Worm (Caenorhabditis elegans) whole organism, L1 larva: ENCODE data around the gene ZK121.2.

Experiments
- C04F5.9 ChIP-seq: sonication (generic microtip); optimal IDR thresholded peaks from 2 replicates; lab custom pipeline; 2016; ENCODE audit warnings: missing genetic modification characterization, missing compliant biosample characterization
- C34B4.2 ChIP-seq: sonication (generic microtip); optimal IDR thresholded peaks from 2 replicates; lab custom pipeline; 2017; ENCODE audit warnings: mild to moderate bottlenecking, missing genetic modification characterization, missing compliant biosample characterization
- F16B12.6 ChIP-seq: fragments of 150-350 bp; optimal IDR thresholded peaks from 2 replicates; lab custom pipeline; 2014; ENCODE audit warnings: missing biosample characterization, missing genetic modification characterization
- Y116A8C.19 ChIP-seq: sonication (generic microtip); optimal IDR thresholded peaks from 2 replicates; lab custom pipeline; 2016; ENCODE audit warnings: missing compliant biosample characterization, missing genetic modification characterization, borderline replicate concordance
- aly-2 ChIP-seq: fragments of 150-350 bp; optimal IDR thresholded peaks from 2 replicates; lab custom pipeline; 2014; ENCODE audit warnings: missing biosample characterization, missing genetic modification characterization
- ama-1 ChIP-seq: fragments of 150-350 bp; optimal IDR thresholded peaks from 2 replicates; lab custom pipeline; 2014
- blmp-1 ChIP-seq: fragments of 150-350 bp; optimal IDR thresholded peaks from 2 replicates; lab custom pipeline; 2014; ENCODE audit warnings: missing biosample characterization, missing genetic modification characterization
- ceh-8 ChIP-seq: fragments of 200-800 bp; sonication (Bioruptor generic); optimal IDR thresholded peaks from 2 replicates; lab custom pipeline; 2018; ENCODE audit warnings: mild to moderate bottlenecking, missing genetic modification characterization, moderate library complexity, missing compliant biosample characterization
- ceh-88 ChIP-seq: fragments of 200-800 bp; sonication (Bioruptor generic); IDR thresholded peaks from 2 replicates; pipeline ENCODE4 v1.3.6; 2022; ENCODE audit warnings: missing genetic modification characterization, missing compliant biosample characterization
- ces-1 ChIP-seq: fragments of 150-350 bp; optimal IDR thresholded peaks from 2 replicates; lab custom pipeline; 2014; ENCODE audit warnings: missing biosample characterization, missing genetic modification reagents, missing genetic modification characterization
- dsc-1 ChIP-seq: sonication (generic microtip); optimal IDR thresholded peaks from 2 replicates; lab custom pipeline; 2016; ENCODE audit warnings: mild to moderate bottlenecking, missing genetic modification characterization, missing compliant biosample characterization
- efl-1 ChIP-seq, 4 experiments: fragments of 150-350 bp; optimal IDR thresholded peaks in 3 of 4; peaks in 1 of 4; 1 replicate in 1 of 4; 2 replicates in 3 of 4; lab custom pipeline; 2014; ENCODE audit warnings: missing biosample characterization in 2 of 4, missing genetic modification characterization in 2 of 4, missing genetic modification reagents in 2 of 4
- efl-3 ChIP-seq: fragments of 200-800 bp; sonication (Bioruptor generic); optimal IDR thresholded peaks from 2 replicates; lab custom pipeline; 2018; ENCODE audit warnings: mild to moderate bottlenecking, missing genetic modification characterization, missing compliant biosample characterization
- egl-27 ChIP-seq, 2 experiments: fragments of 150-350 bp in 1 of 2; sonication (generic microtip); optimal IDR thresholded peaks; 3 replicates each; lab custom pipeline; 2017 to 2018; ENCODE audit warnings: missing biosample characterization in 2 of 2, missing genetic modification characterization in 2 of 2, missing genetic modification reagents in 2 of 2
- elt-2 ChIP-seq: sonication (generic microtip); optimal IDR thresholded peaks from 2 replicates; lab custom pipeline; 2016; ENCODE audit warnings: missing genetic modification characterization, mild to moderate bottlenecking, inconsistent platforms, missing compliant biosample characterization, missing genetic modification reagents
- elt-3 ChIP-seq, 6 experiments: fragments of 150-350 bp in 1 of 6; sonication (generic microtip); optimal IDR thresholded peaks; 2 replicates each; lab custom pipeline; 2017 to 2018; ENCODE audit warnings: missing biosample characterization in 6 of 6, missing genetic modification characterization in 6 of 6, inconsistent platforms in 1 of 6
- fkh-10 ChIP-seq: sonication (generic microtip); optimal IDR thresholded peaks from 2 replicates; lab custom pipeline; 2017; ENCODE audit warnings: missing biosample characterization, missing genetic modification reagents, missing genetic modification characterization
- fkh-4 ChIP-seq: sonication (generic microtip); optimal IDR thresholded peaks from 2 replicates; lab custom pipeline; 2016; ENCODE audit warnings: missing compliant biosample characterization, missing genetic modification characterization, borderline replicate concordance
- fos-1 ChIP-seq: fragments of 150-350 bp; optimal IDR thresholded peaks from 2 replicates; lab custom pipeline; 2014; ENCODE audit warnings: missing biosample characterization, missing genetic modification characterization
- isw-1 ChIP-seq: fragments of 200-800 bp; sonication (Bioruptor generic); IDR thresholded peaks from 2 replicates; pipeline ENCODE4 v1.3.6; 2022; ENCODE audit warnings: missing genetic modification characterization, missing compliant biosample characterization
- jun-1 ChIP-seq: fragments of 150-350 bp; optimal IDR thresholded peaks from 2 replicates; lab custom pipeline; 2014; ENCODE audit warnings: missing biosample characterization, missing genetic modification reagents, missing genetic modification characterization
- lin-13 ChIP-seq: fragments of 150-350 bp; optimal IDR thresholded peaks from 2 replicates; lab custom pipeline; 2014; ENCODE audit warnings: missing biosample characterization, missing genetic modification reagents, missing genetic modification characterization
- lin-14 ChIP-seq: fragments of 200-800 bp; sonication (Bioruptor generic); optimal IDR thresholded peaks from 2 replicates; lab custom pipeline; 2018; ENCODE audit warnings: mild to moderate bottlenecking, missing genetic modification characterization, moderate library complexity, missing compliant biosample characterization
- lin-15B ChIP-seq: fragments of 150-350 bp; sonication (generic microtip); optimal IDR thresholded peaks from 3 replicates; lab custom pipeline; 2014; ENCODE audit warnings: missing biosample characterization, missing genetic modification characterization
- lir-3 ChIP-seq: sonication (generic microtip); optimal IDR thresholded peaks from 2 replicates; lab custom pipeline; 2016; ENCODE audit warnings: mild to moderate bottlenecking, missing genetic modification characterization, moderate library complexity, missing compliant biosample characterization; ENCODE audit not compliant: poor library complexity
- lsy-2 ChIP-seq, 2 experiments: fragments of 150-350 bp; optimal IDR thresholded peaks; 2 replicates each; lab custom pipeline; 2014; ENCODE audit warnings: missing biosample characterization in 2 of 2, missing genetic modification characterization in 2 of 2
- mab-9 ChIP-seq: fragments of 200-800 bp; sonication (Bioruptor generic); IDR thresholded peaks from 2 replicates; pipeline ENCODE4 v1.3.6; 2022; ENCODE audit warnings: missing genetic modification reagents, missing genetic modification characterization, missing compliant biosample characterization
- mdl-1 ChIP-seq, 2 experiments: fragments of 150-350 bp; optimal IDR thresholded peaks; 2 replicates each; lab custom pipeline; 2014 to 2017; ENCODE audit warnings: missing biosample characterization in 2 of 2, missing genetic modification characterization in 2 of 2, inconsistent platforms in 1 of 2
- nhr-11 ChIP-seq: fragments of 150-350 bp; optimal IDR thresholded peaks from 2 replicates; lab custom pipeline; 2014; ENCODE audit warnings: missing biosample characterization, missing genetic modification characterization
- nhr-12 ChIP-seq: sonication (generic microtip); optimal IDR thresholded peaks from 2 replicates; lab custom pipeline; 2017; ENCODE audit warnings: missing biosample characterization, missing genetic modification characterization
- nhr-19 ChIP-seq: fragments of 200-800 bp; sonication (Bioruptor generic); conservative IDR thresholded peaks from 2 replicates; pipeline ENCODE4 v1.3.6; 2022; ENCODE audit warnings: missing genetic modification characterization, missing compliant biosample characterization
- nhr-237 ChIP-seq: fragments of 150-350 bp; optimal IDR thresholded peaks from 2 replicates; lab custom pipeline; 2014; ENCODE audit warnings: missing biosample characterization, missing genetic modification characterization
- nhr-28 ChIP-seq: fragments of 150-350 bp; optimal IDR thresholded peaks from 2 replicates; lab custom pipeline; 2014; ENCODE audit warnings: missing biosample characterization, missing genetic modification characterization
- nhr-47 ChIP-seq: sonication (generic microtip); optimal IDR thresholded peaks from 2 replicates; lab custom pipeline; 2016; ENCODE audit warnings: mild to moderate bottlenecking, missing genetic modification characterization, moderate library complexity, missing compliant biosample characterization
- nhr-76 ChIP-seq: sonication (generic microtip); optimal IDR thresholded peaks from 2 replicates; lab custom pipeline; 2017; ENCODE audit warnings: missing biosample characterization, missing genetic modification characterization
- nhr-85 ChIP-seq: sonication (generic microtip); peaks from one replicate; lab custom pipeline; 2016; ENCODE audit warnings: missing genetic modification characterization, inconsistent platforms, missing compliant biosample characterization
- skn-1 ChIP-seq: fragments of 150-350 bp; optimal IDR thresholded peaks from 2 replicates; lab custom pipeline; 2014; ENCODE audit warnings: missing biosample characterization, missing genetic modification characterization
- snpc-4 ChIP-seq: fragments of 150-350 bp; optimal IDR thresholded peaks from 2 replicates; lab custom pipeline; 2014; ENCODE audit warnings: missing biosample characterization, missing genetic modification characterization
- sox-4 ChIP-seq: sonication (generic microtip); optimal IDR thresholded peaks from 2 replicates; lab custom pipeline; 2016; ENCODE audit warnings: missing genetic modification characterization, missing compliant biosample characterization
- sup-37 ChIP-seq: fragments of 200-800 bp; sonication (Bioruptor generic); optimal IDR thresholded peaks from 2 replicates; lab custom pipeline; 2018; ENCODE audit warnings: mild to moderate bottlenecking, missing genetic modification characterization, missing compliant biosample characterization
- swsn-7 ChIP-seq: sonication (generic microtip); optimal IDR thresholded peaks from 2 replicates; lab custom pipeline; 2016; ENCODE audit warnings: missing genetic modification characterization, missing compliant biosample characterization
- tbx-2 ChIP-seq: sonication (generic microtip); optimal IDR thresholded peaks from 2 replicates; lab custom pipeline; 2016; ENCODE audit warnings: missing genetic modification characterization, missing compliant biosample characterization
- unc-130 ChIP-seq: fragments of 150-350 bp; optimal IDR thresholded peaks from 2 replicates; lab custom pipeline; 2017; ENCODE audit warnings: missing biosample characterization, missing genetic modification characterization, inconsistent platforms
- unc-30 ChIP-seq: sonication (generic microtip); optimal IDR thresholded peaks from 2 replicates; lab custom pipeline; 2017; ENCODE audit warnings: missing biosample characterization, missing genetic modification characterization
- zag-1 ChIP-seq: fragments of 150-350 bp; optimal IDR thresholded peaks from 2 replicates; lab custom pipeline; 2014; ENCODE audit warnings: missing biosample characterization, missing genetic modification characterization
- ztf-11 ChIP-seq, 2 experiments: sonication (generic microtip); optimal IDR thresholded peaks; 2 replicates each; lab custom pipeline; 2016 to 2017; ENCODE audit warnings: missing genetic modification characterization in 2 of 2, missing biosample characterization in 1 of 2, missing compliant biosample characterization in 1 of 2

ZK121.2 gene

ce11 chrIII:5294867-5295266, 46.6 kb upstream of the ZK121.2 start (continued):
- peak; percentile 81 for TF ChIP-seq lin-14 (GFP tag; lab: Kevin White, UChicago)
- TF ChIP-seq tbx-2 (tag; lab: Kevin White, UChicago), result peak; percentile 57
- TF ChIP-seq mdl-1 (tag; optimal IDR thresholded peaks at IDR 0.05; lab: Kevin White, UChicago), result peak in 1 of 2 experiments; percentile 37
- peak; percentile 74 for TF ChIP-seq nhr-47 (tag; lab: Kevin White, UChicago)
- TF ChIP-seq nhr-11, result no peak
- TF ChIP-seq ztf-11 (tag; optimal IDR thresholded peaks at IDR 0.05; lab: Kevin White, UChicago), result peak in 1 of 2 experiments; percentile 51
- TF ChIP-seq ama-1 (lab: Kevin White, UChicago), result no peak
- no peak for TF ChIP-seq jun-1 (tag; lab: Kevin White, UChicago)
- no peak for TF ChIP-seq unc-130
- TF ChIP-seq sox-4 (tag; lab: Kevin White, UChicago), result no peak
- TF ChIP-seq lin-15B (tag; lab: Kevin White, UChicago), result no peak
- no peak for TF ChIP-seq unc-30 (tag; lab: Kevin White, UChicago)
- no peak for TF ChIP-seq zag-1 (tag; lab: Kevin White, UChicago)
- peak; percentile 31 for TF ChIP-seq ceh-8 (GFP tag; lab: Kevin White, UChicago)
- TF ChIP-seq elt-3 (tag; optimal IDR thresholded peaks at IDR 0.05; lab: Kevin White, UChicago), result peak in 1 of 6 experiments; percentile 8
- no peak; the same call in 1 of the 2 replicates for TF ChIP-seq isw-1 (GFP tag; lab: Robert Waterston, UW)
- peak; percentile 81 for TF ChIP-seq nhr-19 (GFP tag; lab: Robert Waterston, UW)
- TF ChIP-seq sup-37 (GFP tag; lab: Kevin White, UChicago), result no peak
- TF ChIP-seq lsy-2 (tag; optimal IDR thresholded peaks at IDR 0.05; lab: Kevin White, UChicago), result peak; percentile 55 to 63
- TF ChIP-seq fos-1 (tag; lab: Kevin White, UChicago), result no peak
- no peak for TF ChIP-seq Y116A8C.19 (tag; lab: Kevin White, UChicago)
- TF ChIP-seq F16B12.6, result no peak
- TF ChIP-seq dsc-1 (tag; lab: Kevin White, UChicago), result peak; percentile 76
- TF ChIP-seq efl-1 (optimal IDR thresholded peaks at IDR 0.05; lab: Kevin White, UChicago), result peak; percentile 45 to 61
- peak; percentile 36 to 93 for TF ChIP-seq efl-1 (GFP tag; optimal IDR thresholded peaks at IDR 0.05 in 1 of 2; lab: Kevin White, UChicago)
- TF ChIP-seq ces-1 (GFP tag; lab: Kevin White, UChicago), result no peak
- no peak for TF ChIP-seq fkh-4 (tag; lab: Kevin White, UChicago)
- TF ChIP-seq efl-3 (GFP tag; lab: Kevin White, UChicago), result no peak
- no peak for TF ChIP-seq mab-9
- TF ChIP-seq snpc-4 (tag; lab: Kevin White, UChicago), result no peak
- no peak for TF ChIP-seq C04F5.9 (tag; lab: Kevin White, UChicago)
- no peak for TF ChIP-seq C34B4.2 (tag; lab: Kevin White, UChicago)
- TF ChIP-seq nhr-28 (tag; lab: Kevin White, UChicago), result no peak
- TF ChIP-seq nhr-85 (tag; lab: Kevin White, UChicago), result no peak
- TF ChIP-seq blmp-1 (tag; lab: Kevin White, UChicago), result peak; percentile 7
- TF ChIP-seq elt-2 (tag; lab: Kevin White, UChicago), result peak; percentile 40
- TF ChIP-seq lir-3, result no peak
- TF ChIP-seq lin-13 (GFP tag; lab: Kevin White, UChicago), result no peak
- no peak for TF ChIP-seq nhr-12 (tag; lab: Kevin White, UChicago)
- TF ChIP-seq aly-2, result no peak
- peak; percentile 12 for TF ChIP-seq nhr-76 (tag; lab: Kevin White, UChicago)
- peak; percentile 65 for TF ChIP-seq swsn-7 (tag; lab: Kevin White, UChicago)
- 0 out of 2 replicates have a peak, but pooled peaks have one; percentile 8 for TF ChIP-seq ceh-88 (GFP tag; lab: Robert Waterston, UW)
- peak; percentile 59 for TF ChIP-seq skn-1 (tag; lab: Kevin White, UChicago)
- no peak for TF ChIP-seq nhr-237 (tag; lab: Kevin White, UChicago)
- no peak for TF ChIP-seq fkh-10 (GFP tag; lab: Kevin White, UChicago)
- no peak for TF ChIP-seq egl-27 (tag; optimal IDR thresholded peaks at IDR 0.05; lab: Kevin White, UChicago)
